Fruit fly (Drosophila melanogaster) whole organism, prepupa: ENCODE results near the gene nAChRalpha6.

ENCODE experiments used
- CG11294 ChIP-seq: fragments of 200-800 bp; sonication (Bioruptor generic); IDR thresholded peaks from 2 replicates; pipeline ENCODE4 v1.3.6; 2022; ENCODE audit warnings: missing biosample characterization, missing genetic modification characterization
- CG11762 ChIP-seq: fragments of 200-800 bp; sonication (Bioruptor generic); optimal IDR thresholded peaks from 3 replicates; lab custom pipeline; 2016; ENCODE audit warnings: missing biosample characterization, missing genetic modification characterization; ENCODE audit not compliant: insufficient read depth
- esn ChIP-seq: fragments of 200-800 bp; sonication (Bioruptor generic); optimal IDR thresholded peaks from 2 replicates; lab custom pipeline; 2016; ENCODE audit warnings: missing biosample characterization, mild to moderate bottlenecking, missing genetic modification characterization, moderate library complexity
- vri ChIP-seq: fragments of 200-800 bp; sonication (Bioruptor generic); optimal IDR thresholded peaks from 3 replicates; lab custom pipeline; 2016; ENCODE audit warnings: missing biosample characterization, mild to moderate bottlenecking, missing genetic modification characterization

DNA sequence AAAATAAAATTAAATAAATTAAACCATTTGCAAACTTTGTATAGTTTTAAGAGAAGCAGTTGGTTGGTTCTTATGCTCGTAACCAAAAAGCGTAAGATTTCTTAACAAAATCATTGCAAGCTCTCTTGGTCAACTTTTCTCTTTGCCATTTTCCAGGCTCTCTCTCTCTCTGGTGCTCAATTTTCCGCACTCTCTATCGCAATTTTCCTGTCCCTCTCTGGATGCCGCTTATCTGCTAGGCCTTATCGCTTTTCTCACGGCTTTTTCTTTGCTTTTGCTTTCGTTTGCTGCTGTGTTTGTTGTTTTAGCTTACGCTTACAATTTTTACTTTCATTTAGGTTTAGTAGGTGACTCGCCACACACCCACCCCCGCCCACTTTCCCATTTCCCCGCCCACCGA, 141.4 kb downstream of the nAChRalpha6 start:
- TF ChIP-seq vri (no peak), CG11294 (GFP tag; lab: Robert Waterston, UW) (no peak), esn (no peak), CG11762 (GFP tag; lab: Kevin White, UChicago) (no peak)
